Worm (Caenorhabditis elegans): Measurements from ENCODE around the gene clec-3.

The clec-3 gene

ce11 chrII:3066401-3066800, 46.7 kb upstream of the clec-3 start:
- TF ChIP-seq fkh-4 (tag; optimal IDR thresholded peaks at IDR 0.05; ENCODE audit: borderline replicate concordance) (no peak), unc-62 (GFP tag; optimal IDR thresholded peaks at IDR 0.05) (no peak), ztf-11 (tag; optimal IDR thresholded peaks at IDR 0.05) (no peak), lin-14 (GFP tag; optimal IDR thresholded peaks at IDR 0.05) (no peak), pag-3 (tag; optimal IDR thresholded peaks at IDR 0.05; ENCODE audit: borderline replicate concordance, insufficient read depth) (no peak), hlh-4 (tag; optimal IDR thresholded peaks at IDR 0.05) (no peak), mef-2 (tag; optimal IDR thresholded peaks at IDR 0.05) (no peak), sup-37 (GFP tag; optimal IDR thresholded peaks at IDR 0.05) (no peak), nhr-85 (tag) (no peak), pax-3 (tag; optimal IDR thresholded peaks at IDR 0.05) (no peak), unc-86 (tag; optimal IDR thresholded peaks at IDR 0.05) (no peak), nhr-237 (tag; optimal IDR thresholded peaks at IDR 0.05) (no peak), ceh-8 (GFP tag; optimal IDR thresholded peaks at IDR 0.05) (no peak), lir-3 (tag; optimal IDR thresholded peaks at IDR 0.05; ENCODE audit: poor library complexity) (no peak), hpl-2 (GFP tag; optimal IDR thresholded peaks at IDR 0.05) (no peak), pqm-1 (tag; optimal IDR thresholded peaks at IDR 0.05) (no peak)

- TF ChIP-seq efl-1 (optimal IDR thresholded peaks at IDR 0.05) (no peak), efl-1 (GFP tag; optimal IDR thresholded peaks at IDR 0.05 in 1 of 2) (peak in 1 of 2 experiments; percentile 90), nhr-85 (tag) (peak; percentile 35), zip-4 (GFP tag; optimal IDR thresholded peaks at IDR 0.05) (no peak), hlh-17 (GFP tag; optimal IDR thresholded peaks at IDR 0.05; ENCODE audit: borderline replicate concordance) (no peak)
Observed at ce11 chrII:3065086-3065485, 45.4 kb upstream of the clec-3 start.

- TF ChIP-seq jun-1 (tag; optimal IDR thresholded peaks at IDR 0.05) (no peak), nhr-11 (tag; optimal IDR thresholded peaks at IDR 0.05) (no peak), ztf-4 (tag; optimal IDR thresholded peaks at IDR 0.05) (no peak), ces-1 (GFP tag; optimal IDR thresholded peaks at IDR 0.05) (no peak), nhr-90 (tag; optimal IDR thresholded peaks at IDR 0.05; ENCODE audit: poor library complexity) (no peak)
Observed at ce11 chrII:3064631-3065030, 44.9 kb upstream of the clec-3 start.

- TF ChIP-seq efl-1 (optimal IDR thresholded peaks at IDR 0.05), result no peak
- TF ChIP-seq efl-1 (GFP tag; optimal IDR thresholded peaks at IDR 0.05 in 1 of 2), result no peak
- TF ChIP-seq nhr-19 (GFP tag; conservative IDR thresholded peaks at IDR 0.05), result no peak
- TF ChIP-seq pag-3 (tag; optimal IDR thresholded peaks at IDR 0.05; ENCODE audit: borderline replicate concordance, insufficient read depth), result no peak
- no peak for TF ChIP-seq tbx-2 (tag; optimal IDR thresholded peaks at IDR 0.05)
- TF ChIP-seq egl-13 (tag; optimal IDR thresholded peaks at IDR 0.05), result no peak
- TF ChIP-seq C04F5.9 (tag; optimal IDR thresholded peaks at IDR 0.05), result no peak
- no peak for TF ChIP-seq mdl-1 (tag; optimal IDR thresholded peaks at IDR 0.05)
- no peak for TF ChIP-seq aly-2 (tag; optimal IDR thresholded peaks at IDR 0.05)
Observed at ce11 chrII:3063984-3064383, 44.3 kb upstream of the clec-3 start.

- no peak for TF ChIP-seq alr-1 (tag; optimal IDR thresholded peaks at IDR 0.05; ENCODE audit: borderline replicate concordance)
- no peak for TF ChIP-seq Y116A8C.19 (tag; optimal IDR thresholded peaks at IDR 0.05; ENCODE audit: borderline replicate concordance)
Observed at ce11 chrII:3063366-3063765, 43.7 kb upstream of the clec-3 start.

- TF ChIP-seq unc-130 (tag; optimal IDR thresholded peaks at IDR 0.05), result no peak
- TF ChIP-seq blmp-1 (tag; optimal IDR thresholded peaks at IDR 0.05), result no peak
- no peak for TF ChIP-seq egl-13 (tag; optimal IDR thresholded peaks at IDR 0.05)
- no peak for TF ChIP-seq egl-27 (tag; optimal IDR thresholded peaks at IDR 0.05)
- TF ChIP-seq lin-35 (GFP tag; optimal IDR thresholded peaks at IDR 0.05), result no peak
- no peak for TF ChIP-seq mef-2 (tag; optimal IDR thresholded peaks at IDR 0.05)
- no peak for TF ChIP-seq sup-37 (GFP tag; optimal IDR thresholded peaks at IDR 0.05)
Observed at ce11 chrII:3062876-3063275, 43.2 kb upstream of the clec-3 start.

Measured in whole organism, L1 larva.